Worm (Caenorhabditis elegans) whole organism, L3 larva: ENCODE measurements around the gene ent-4.

Source experiments
- ZK546.5 ChIP-seq: sonication (generic microtip); optimal IDR thresholded peaks from 2 replicates; lab custom pipeline; 2017; ENCODE audit warnings: missing biosample characterization, missing genetic modification characterization
- ama-1 ChIP-seq: fragments of 150-350 bp; optimal IDR thresholded peaks from 2 replicates; lab custom pipeline; 2018
- ceh-16 ChIP-seq: sonication (generic microtip); optimal IDR thresholded peaks from 2 replicates; lab custom pipeline; 2017; ENCODE audit warnings: missing biosample characterization, missing genetic modification characterization
- ceh-28 ChIP-seq: fragments of 150-350 bp; optimal IDR thresholded peaks from 2 replicates; lab custom pipeline; 2014; ENCODE audit warnings: missing biosample characterization, missing genetic modification reagents, missing genetic modification characterization
- ceh-82 ChIP-seq: fragments of 150-350 bp; optimal IDR thresholded peaks from 2 replicates; lab custom pipeline; 2014; ENCODE audit warnings: missing biosample characterization, missing genetic modification characterization
- ceh-9 ChIP-seq: sonication (generic microtip); optimal IDR thresholded peaks from 2 replicates; lab custom pipeline; 2018; ENCODE audit warnings: missing biosample characterization, missing genetic modification characterization
- daf-12 ChIP-seq: fragments of 150-350 bp; optimal IDR thresholded peaks from 2 replicates; lab custom pipeline; 2014; ENCODE audit warnings: missing biosample characterization, missing genetic modification reagents, missing genetic modification characterization
- egl-5 ChIP-seq: fragments of 150-350 bp; optimal IDR thresholded peaks from 2 replicates; lab custom pipeline; 2017; ENCODE audit warnings: missing biosample characterization, missing genetic modification reagents, missing genetic modification characterization, inconsistent platforms
- elt-1 ChIP-seq: fragments of 150-350 bp; optimal IDR thresholded peaks from 2 replicates; lab custom pipeline; 2014; ENCODE audit warnings: missing biosample characterization, missing genetic modification characterization
- elt-2 ChIP-seq: sonication (generic microtip); optimal IDR thresholded peaks from 2 replicates; lab custom pipeline; 2016; ENCODE audit warnings: missing genetic modification reagents, mild to moderate bottlenecking, missing genetic modification characterization, missing compliant biosample characterization
- elt-3 ChIP-seq, 3 experiments: fragments of 150-350 bp in 1 of 3; sonication (generic microtip) in 2 of 3; optimal IDR thresholded peaks; 2 replicates in 2 of 3; 4 replicates in 1 of 3; lab custom pipeline; 2014 to 2017; ENCODE audit warnings: missing biosample characterization in 3 of 3, missing genetic modification characterization in 3 of 3
- eor-1 ChIP-seq, 2 experiments: fragments of 150-350 bp; optimal IDR thresholded peaks; 2 replicates each; lab custom pipeline; 2014 to 2018; ENCODE audit warnings: missing biosample characterization in 2 of 2, missing genetic modification characterization in 2 of 2
- fkh-10 ChIP-seq: sonication (generic microtip); optimal IDR thresholded peaks from 2 replicates; lab custom pipeline; 2017; ENCODE audit warnings: missing biosample characterization, missing genetic modification reagents, missing genetic modification characterization
- fkh-2 ChIP-seq: fragments of 150-350 bp; optimal IDR thresholded peaks from 2 replicates; lab custom pipeline; 2014; ENCODE audit warnings: missing biosample characterization, missing genetic modification reagents, missing genetic modification characterization
- fos-1 ChIP-seq: fragments of 150-350 bp; optimal IDR thresholded peaks from 2 replicates; lab custom pipeline; 2014; ENCODE audit warnings: missing biosample characterization, missing genetic modification characterization
- hmg-11 ChIP-seq: sonication (generic microtip); optimal IDR thresholded peaks from 2 replicates; lab custom pipeline; 2016; ENCODE audit warnings: missing genetic modification characterization, missing compliant biosample characterization
- jun-1 ChIP-seq: fragments of 150-350 bp; optimal IDR thresholded peaks from 2 replicates; lab custom pipeline; 2014; ENCODE audit warnings: missing biosample characterization, missing genetic modification reagents, missing genetic modification characterization
- lin-15B ChIP-seq: fragments of 150-350 bp; optimal IDR thresholded peaks from 2 replicates; lab custom pipeline; 2014; ENCODE audit warnings: missing biosample characterization, missing genetic modification characterization
- lin-39 ChIP-seq: fragments of 150-350 bp; optimal IDR thresholded peaks from 2 replicates; lab custom pipeline; 2018; ENCODE audit warnings: missing biosample characterization, missing genetic modification reagents, missing genetic modification characterization
- lsy-12 ChIP-seq: sonication (generic microtip); optimal IDR thresholded peaks from 2 replicates; lab custom pipeline; 2016; ENCODE audit warnings: mild to moderate bottlenecking, missing genetic modification characterization, missing compliant biosample characterization
- mdl-1 ChIP-seq: fragments of 150-350 bp; optimal IDR thresholded peaks from 2 replicates; lab custom pipeline; 2014; ENCODE audit warnings: missing biosample characterization, missing genetic modification characterization
- mml-1 ChIP-seq: fragments of 150-350 bp; sonication (generic microtip); optimal IDR thresholded peaks from 3 replicates; lab custom pipeline; 2014; ENCODE audit warnings: missing biosample characterization, missing genetic modification characterization
- nfya-1 ChIP-seq: sonication (generic microtip); optimal IDR thresholded peaks from 2 replicates; lab custom pipeline; 2017; ENCODE audit warnings: missing genetic modification characterization, mild to moderate bottlenecking, missing compliant biosample characterization, antibody characterized with exemption, moderate library complexity; ENCODE audit not compliant: insufficient read depth
- nhr-23 ChIP-seq: fragments of 150-350 bp; optimal IDR thresholded peaks from 2 replicates; lab custom pipeline; 2014; ENCODE audit warnings: missing biosample characterization, missing genetic modification reagents, missing genetic modification characterization
- nhr-237 ChIP-seq: fragments of 150-350 bp; optimal IDR thresholded peaks from 2 replicates; lab custom pipeline; 2014; ENCODE audit warnings: missing biosample characterization, missing genetic modification characterization
- nhr-25 ChIP-seq: sonication (generic microtip); optimal IDR thresholded peaks from 2 replicates; lab custom pipeline; 2017; ENCODE audit warnings: missing biosample characterization, missing genetic modification characterization
- nhr-28 ChIP-seq: fragments of 150-350 bp; optimal IDR thresholded peaks from 2 replicates; lab custom pipeline; 2014; ENCODE audit warnings: missing biosample characterization, missing genetic modification characterization
- nhr-43 ChIP-seq: sonication (generic microtip); optimal IDR thresholded peaks from 2 replicates; lab custom pipeline; 2016; ENCODE audit warnings: mild to moderate bottlenecking, missing genetic modification characterization, missing compliant biosample characterization; ENCODE audit not compliant: poor library complexity, severe bottlenecking
- nhr-67 ChIP-seq: fragments of 150-350 bp; optimal IDR thresholded peaks from 2 replicates; lab custom pipeline; 2014; ENCODE audit warnings: missing biosample characterization, missing genetic modification characterization
- nhr-76 ChIP-seq: fragments of 150-350 bp; sonication (generic microtip); optimal IDR thresholded peaks from 5 replicates; lab custom pipeline; 2014; ENCODE audit warnings: missing biosample characterization, missing genetic modification characterization
- nhr-77 ChIP-seq: fragments of 150-350 bp; optimal IDR thresholded peaks from 2 replicates; lab custom pipeline; 2014; ENCODE audit warnings: missing biosample characterization, missing genetic modification characterization
- pha-4 ChIP-seq: fragments of 150-350 bp; optimal IDR thresholded peaks from 2 replicates; lab custom pipeline; 2014; ENCODE audit warnings: missing biosample characterization, missing genetic modification reagents, missing genetic modification characterization
- pqm-1 ChIP-seq: fragments of 150-350 bp; optimal IDR thresholded peaks from 2 replicates; lab custom pipeline; 2017; ENCODE audit warnings: missing biosample characterization, missing genetic modification characterization, inconsistent platforms
- sea-2 ChIP-seq: fragments of 150-350 bp; sonication (generic microtip); optimal IDR thresholded peaks from 4 replicates; lab custom pipeline; 2014; ENCODE audit warnings: missing biosample characterization, missing genetic modification reagents, missing genetic modification characterization
- skn-1 ChIP-seq: fragments of 150-350 bp; optimal IDR thresholded peaks from 2 replicates; lab custom pipeline; 2014; ENCODE audit warnings: missing biosample characterization, missing genetic modification characterization
- snpc-4 ChIP-seq: fragments of 150-350 bp; optimal IDR thresholded peaks from 2 replicates; lab custom pipeline; 2014; ENCODE audit warnings: missing biosample characterization, missing genetic modification characterization
- tbx-2 ChIP-seq: sonication (generic microtip); optimal IDR thresholded peaks from 2 replicates; lab custom pipeline; 2016; ENCODE audit warnings: mild to moderate bottlenecking, missing genetic modification characterization, missing compliant biosample characterization
- unc-39 ChIP-seq: sonication (generic microtip); optimal IDR thresholded peaks from 4 replicates; lab custom pipeline; 2017; ENCODE audit warnings: missing biosample characterization, missing genetic modification characterization
- unc-62 ChIP-seq: fragments of 150-350 bp; sonication (generic microtip); optimal IDR thresholded peaks from 4 replicates; lab custom pipeline; 2014; ENCODE audit warnings: missing biosample characterization, missing genetic modification reagents, missing genetic modification characterization
- ztf-11 ChIP-seq: fragments of 150-350 bp; optimal IDR thresholded peaks from 2 replicates; lab custom pipeline; 2014; ENCODE audit warnings: missing biosample characterization, missing genetic modification characterization
- ztf-4 ChIP-seq: fragments of 150-350 bp; optimal IDR thresholded peaks from 2 replicates; lab custom pipeline; 2014; ENCODE audit warnings: missing biosample characterization, missing genetic modification characterization

The ent-4 gene

DNA sequence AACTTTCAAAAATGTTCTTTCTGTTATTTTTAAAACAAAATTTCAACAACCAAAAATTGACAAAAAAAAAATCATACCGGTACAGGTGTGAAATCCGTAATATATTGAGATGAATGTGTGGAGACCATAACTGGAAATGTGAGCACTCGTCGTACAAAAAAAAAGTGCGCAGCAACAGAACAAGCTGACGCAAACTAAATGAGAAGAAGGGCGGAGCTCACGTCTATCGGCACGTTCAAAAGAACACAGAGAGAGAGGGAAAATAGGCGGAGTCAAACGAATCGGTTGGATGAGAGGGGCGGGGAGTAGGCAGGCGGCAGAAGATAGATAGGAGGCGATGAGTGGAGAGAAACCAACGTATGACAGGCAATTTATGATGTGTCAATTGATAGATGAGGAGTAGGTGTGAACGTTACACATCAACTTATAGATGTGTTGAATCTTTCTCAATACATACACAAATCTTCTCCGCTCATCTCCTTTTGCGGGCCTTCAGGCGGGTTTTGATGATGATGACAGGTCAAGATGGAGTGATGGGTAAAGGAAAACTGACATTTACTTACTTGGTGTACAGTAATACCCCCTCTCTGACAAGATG, 22.8 kb upstream of the ent-4 start, which contains the start of gene tlp-1:
tlp-1 (minus strand) TSS at position 255 of the 598 bp plus-strand sequence.
- TF ChIP-seq nhr-43 (tag; lab: Kevin White, UChicago) (peak; percentile 68), nhr-76 (no peak), sea-2 (GFP tag; lab: Kevin White, UChicago) (no peak), ceh-9 (tag; lab: Kevin White, UChicago) (no peak), elt-2 (tag; lab: Kevin White, UChicago) (peak; percentile 6), ZK546.5 (tag; lab: Kevin White, UChicago) (no peak), daf-12 (tag; lab: Kevin White, UChicago) (no peak), nfya-1 (tag; lab: Kevin White, UChicago) (peak; percentile 98), elt-1 (peak; percentile 69), hmg-11 (tag; lab: Kevin White, UChicago) (peak; percentile 22), elt-3 (tag; optimal IDR thresholded peaks at IDR 0.05; lab: Kevin White, UChicago) (no peak), nhr-28 (no peak), nhr-67 (tag; lab: Kevin White, UChicago) (no peak), fos-1 (tag; lab: Kevin White, UChicago) (no peak), mdl-1 (tag; lab: Kevin White, UChicago) (no peak), ztf-11 (tag; lab: Kevin White, UChicago) (no peak), ceh-28 (tag; lab: Kevin White, UChicago) (peak; percentile 31), fkh-10 (GFP tag; lab: Kevin White, UChicago) (no peak), ceh-16 (tag; lab: Kevin White, UChicago) (peak; percentile 58), ceh-82 (tag; lab: Kevin White, UChicago) (no peak), eor-1 (tag; optimal IDR thresholded peaks at IDR 0.05; lab: Kevin White, UChicago) (no peak), nhr-237 (tag; lab: Kevin White, UChicago) (no peak), jun-1 (tag; lab: Kevin White, UChicago) (no peak), fkh-2 (tag; lab: Kevin White, UChicago) (no peak), unc-62 (GFP tag; lab: Kevin White, UChicago) (peak; percentile 94), lin-39 (tag; lab: Kevin White, UChicago) (peak; percentile 86), ztf-4 (no peak), pqm-1 (tag; lab: Kevin White, UChicago) (no peak), nhr-77 (no peak), unc-39 (tag; lab: Kevin White, UChicago) (no peak), ama-1 (peak; percentile 66), mml-1 (tag; lab: Kevin White, UChicago) (no peak), lin-15B (tag; lab: Kevin White, UChicago) (no peak), pha-4 (no peak), nhr-23 (tag; lab: Kevin White, UChicago) (no peak), skn-1 (tag; lab: Kevin White, UChicago) (no peak), lsy-12 (tag; lab: Kevin White, UChicago) (no peak), nhr-25 (tag; lab: Kevin White, UChicago) (peak; percentile 79), egl-5 (tag; lab: Kevin White, UChicago) (peak; percentile 43)

DNA sequence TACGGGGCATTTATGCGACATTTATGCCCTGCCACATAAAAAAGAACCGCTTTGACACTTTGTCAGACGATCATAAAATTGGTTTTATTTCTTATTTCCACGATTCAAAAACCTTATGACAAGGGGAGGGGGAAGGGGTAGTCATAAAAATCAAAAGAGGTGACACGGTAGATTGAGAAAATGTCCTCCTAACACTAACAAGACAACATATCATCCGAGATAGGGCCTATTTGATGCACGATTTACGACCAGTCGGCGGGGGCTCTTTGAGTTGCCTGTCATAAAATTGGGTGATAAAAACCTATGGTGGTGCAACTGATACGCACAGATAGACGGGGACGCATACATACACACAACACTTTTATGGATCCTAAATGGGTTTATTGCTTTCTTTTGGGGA, 18.8 kb upstream of the ent-4 start:
- TF ChIP-seq tbx-2 (tag; lab: Kevin White, UChicago) = no peak
- TF ChIP-seq elt-2 (tag; lab: Kevin White, UChicago) = peak; percentile 97
- TF ChIP-seq pqm-1 (tag; lab: Kevin White, UChicago) = peak; percentile 88

DNA sequence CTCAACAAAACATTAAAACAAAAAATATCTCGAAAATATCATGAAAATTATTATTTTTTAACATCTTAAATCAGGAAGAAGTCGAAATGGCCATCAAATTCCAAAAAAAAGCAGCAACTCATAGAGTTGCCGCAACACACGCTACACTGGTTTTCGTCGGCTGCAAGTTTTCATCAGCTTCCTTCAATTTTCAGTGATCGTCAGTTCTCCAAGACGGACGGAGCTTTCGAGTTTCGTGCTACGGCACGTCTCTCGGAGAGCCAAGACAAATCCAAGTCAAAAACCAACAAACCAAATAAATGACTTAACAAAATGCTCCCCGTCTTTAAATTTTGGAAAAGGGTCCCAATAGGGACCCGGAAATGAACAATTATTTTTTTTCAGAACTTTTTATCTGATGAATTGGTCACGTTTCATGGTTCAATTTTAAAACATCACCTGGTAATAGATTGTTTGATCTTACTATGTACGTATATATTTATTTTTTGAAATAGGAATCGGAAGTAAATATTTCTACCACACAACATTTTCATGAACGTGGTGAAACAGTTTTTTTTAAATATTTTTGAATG, 17.6 kb upstream of the ent-4 start:
- TF ChIP-seq snpc-4 (tag; lab: Kevin White, UChicago) = peak; percentile 33
- TF ChIP-seq lin-39 (tag; lab: Kevin White, UChicago) = no peak
- TF ChIP-seq, all 47 proteins: peak for 1
